Fruit fly (Drosophila melanogaster) whole organism, embryonic: Measurements from ENCODE around the gene CG46467.
A peak's percentile ranks its signal among the peaks of the same experiment; 100 is the strongest.

Experiments
- CG10147 ChIP-seq: fragments of 200-800 bp; sonication (Bioruptor generic); optimal IDR thresholded peaks from 2 replicates; lab custom pipeline; 2019; ENCODE audit warnings: missing biosample characterization, mild to moderate bottlenecking, missing genetic modification characterization, moderate library complexity
- CG10321 ChIP-seq: fragments of 200-800 bp; sonication (Bioruptor generic); IDR thresholded peaks from 2 replicates; pipeline ENCODE4 v1.3.6; 2022; ENCODE audit warnings: missing biosample characterization, missing genetic modification characterization
- CG12071 ChIP-seq: fragments of 200-800 bp; sonication (Bioruptor generic); optimal IDR thresholded peaks from 3 replicates; lab custom pipeline; 2018; ENCODE audit warnings: missing biosample characterization, mild to moderate bottlenecking, missing genetic modification characterization
- CG14014 ChIP-seq: fragments of 200-800 bp; sonication (Bioruptor generic); IDR thresholded peaks from 2 replicates; pipeline ENCODE4 v1.3.6; 2022; ENCODE audit warnings: missing biosample characterization, missing genetic modification characterization
- CG16813 ChIP-seq: fragments of 200-800 bp; sonication (Bioruptor generic); IDR thresholded peaks from 3 replicates; pipeline ENCODE4 v1.3.6; 2022; ENCODE audit warnings: missing biosample characterization, missing genetic modification characterization; ENCODE audit not compliant: partially characterized antibody
- CG18599 ChIP-seq: fragments of 200-800 bp; sonication (Bioruptor generic); optimal IDR thresholded peaks from 3 replicates; lab custom pipeline; 2017; ENCODE audit warnings: missing biosample characterization, missing genetic modification characterization, mild to moderate bottlenecking, moderate library complexity, missing genetic modification reagents
- CG2199 ChIP-seq: fragments of 200-800 bp; sonication (Bioruptor generic); IDR thresholded peaks from 3 replicates; pipeline ENCODE4 v1.3.6; 2022; ENCODE audit warnings: missing biosample characterization, missing genetic modification characterization
- CG3281 ChIP-seq: fragments of 200-800 bp; sonication (Bioruptor generic); optimal IDR thresholded peaks from 3 replicates; lab custom pipeline; 2017; ENCODE audit warnings: missing biosample characterization, mild to moderate bottlenecking, missing genetic modification characterization
- CG34422 ChIP-seq: fragments of 200-800 bp; sonication (Bioruptor generic); IDR thresholded peaks from 3 replicates; pipeline ENCODE4 v1.3.6; 2022; ENCODE audit warnings: missing biosample characterization, missing genetic modification characterization
- CG4282 ChIP-seq: fragments of 200-800 bp; sonication (Bioruptor generic); optimal IDR thresholded peaks from 2 replicates; lab custom pipeline; 2016; ENCODE audit warnings: missing biosample characterization, missing genetic modification characterization
- CG4617 ChIP-seq: fragments of 200-800 bp; sonication (Bioruptor generic); optimal IDR thresholded peaks from 3 replicates; lab custom pipeline; 2016; ENCODE audit warnings: missing biosample characterization, missing genetic modification characterization, borderline replicate concordance
- CG5953 ChIP-seq: fragments of 200-800 bp; sonication (Bioruptor generic); IDR thresholded peaks from 2 replicates; pipeline ENCODE4 v1.3.6; 2022; ENCODE audit warnings: missing biosample characterization, missing genetic modification characterization
- CG7839 ChIP-seq: fragments of 200-800 bp; sonication (Bioruptor generic); optimal IDR thresholded peaks from 3 replicates; lab custom pipeline; 2018; ENCODE audit warnings: missing biosample characterization, mild to moderate bottlenecking, missing genetic modification characterization, moderate library complexity
- CG8478 ChIP-seq: fragments of >200 bp; optimal IDR thresholded peaks from 2 replicates; lab custom pipeline; 2018
- CG9609 ChIP-seq: fragments of 200-800 bp; sonication (Bioruptor generic); optimal IDR thresholded peaks from 3 replicates; lab custom pipeline; 2016; ENCODE audit warnings: missing biosample characterization, missing genetic modification characterization
- CG9727 ChIP-seq: fragments of 200-800 bp; sonication (Bioruptor generic); optimal IDR thresholded peaks from 3 replicates; lab custom pipeline; 2017; ENCODE audit warnings: missing biosample characterization, mild to moderate bottlenecking, missing genetic modification characterization
- CHES-1-like ChIP-seq: fragments of 200-800 bp; sonication (Bioruptor generic); optimal IDR thresholded peaks from 2 replicates; lab custom pipeline; 2016; ENCODE audit warnings: missing biosample characterization, missing genetic modification characterization
- Dbx ChIP-seq: fragments of 200-800 bp; sonication (Bioruptor generic); IDR thresholded peaks from 3 replicates; pipeline ENCODE4 v1.3.6; 2022; ENCODE audit warnings: missing biosample characterization, missing genetic modification characterization
- Deaf1 ChIP-seq: fragments of 200-800 bp; optimal IDR thresholded peaks from 3 replicates; lab custom pipeline; 2019; ENCODE audit warnings: missing biosample characterization, mild to moderate bottlenecking, missing genetic modification characterization, moderate library complexity
- Dek ChIP-seq: fragments of 200-800 bp; sonication (Bioruptor generic); optimal IDR thresholded peaks from 3 replicates; lab custom pipeline; 2019; ENCODE audit warnings: missing biosample characterization, mild to moderate bottlenecking, missing genetic modification characterization, moderate library complexity
- Doc3 ChIP-seq: fragments of 200-800 bp; sonication (Bioruptor generic); IDR thresholded peaks from 3 replicates; pipeline ENCODE4 v1.3.6; 2022; ENCODE audit warnings: missing biosample characterization, missing genetic modification characterization; ENCODE audit not compliant: partially characterized antibody
- Eip74EF ChIP-seq, 2 experiments: fragments of 200-800 bp in 1 of 2; fragments of >200 bp in 1 of 2; sonication (Bioruptor generic) in 1 of 2; optimal IDR thresholded peaks; 2 replicates each; lab custom pipeline; 2017 to 2019; ENCODE audit warnings: missing biosample characterization in 2 of 2, missing genetic modification characterization in 2 of 2, mild to moderate bottlenecking in 1 of 2, moderate library complexity in 1 of 2
- Ets65A ChIP-seq: fragments of 200-800 bp; sonication (Bioruptor generic); peaks from one replicate; lab custom pipeline; 2016; ENCODE audit warnings: missing biosample characterization, missing genetic modification characterization
- GATAe ChIP-seq: fragments of 200-800 bp; sonication (Bioruptor generic); conservative IDR thresholded peaks from 2 replicates; pipeline ENCODE4 v1.3.6; 2022; ENCODE audit warnings: missing biosample characterization, missing genetic modification characterization
- Gsc ChIP-seq: fragments of 200-800 bp; sonication (Bioruptor generic); IDR thresholded peaks from 2 replicates; pipeline ENCODE4 v1.3.6; 2022; ENCODE audit warnings: missing biosample characterization, missing genetic modification characterization
- Hmr ChIP-seq: fragments of 200-800 bp; sonication (Bioruptor generic); optimal IDR thresholded peaks from 3 replicates; lab custom pipeline; 2017; ENCODE audit warnings: mild to moderate bottlenecking, missing biosample characterization, missing genetic modification reagents, missing genetic modification characterization
- MESR4 ChIP-seq: fragments of 200-800 bp; sonication (Bioruptor generic); optimal IDR thresholded peaks from 2 replicates; lab custom pipeline; 2018; ENCODE audit warnings: missing biosample characterization, mild to moderate bottlenecking, missing genetic modification characterization, moderate library complexity
- Med ChIP-seq: fragments of 200-800 bp; sonication (Bioruptor generic); peaks from one replicate; lab custom pipeline; 2016; ENCODE audit warnings: missing biosample characterization, missing genetic modification characterization, mild to moderate bottlenecking, inconsistent platforms, moderate library complexity
- Sry-β ChIP-seq: fragments of 200-800 bp; sonication (Bioruptor generic); optimal IDR thresholded peaks from 2 replicates; lab custom pipeline; 2018; ENCODE audit warnings: missing biosample characterization, mild to moderate bottlenecking, missing genetic modification characterization, moderate library complexity
- Sry-δ ChIP-seq: fragments of 200-800 bp; sonication (Bioruptor generic); optimal IDR thresholded peaks from 2 replicates; lab custom pipeline; 2016; ENCODE audit warnings: missing biosample characterization, missing genetic modification characterization
- Stat92E ChIP-seq, 3 experiments: fragments of >200 bp in 2 of 3; fragments of 200-800 bp in 1 of 3; sonication (Bioruptor generic) in 1 of 3; optimal IDR thresholded peaks; 2 replicates each; lab custom pipeline; 2017 to 2019; ENCODE audit warnings: missing biosample characterization in 3 of 3, missing genetic modification characterization in 3 of 3, mild to moderate bottlenecking in 1 of 3, moderate library complexity in 1 of 3
- TFAM ChIP-seq: fragments of 200-800 bp; sonication (Bioruptor generic); optimal IDR thresholded peaks from 2 replicates; lab custom pipeline; 2017; ENCODE audit warnings: missing biosample characterization, missing genetic modification characterization, inconsistent platforms
- abd-A ChIP-seq: fragments of 200-800 bp; sonication (Bioruptor generic); optimal IDR thresholded peaks from 3 replicates; lab custom pipeline; 2019; ENCODE audit warnings: missing biosample characterization, mild to moderate bottlenecking, missing genetic modification characterization, moderate library complexity
- ato ChIP-seq: fragments of 200-800 bp; sonication (Bioruptor generic); IDR thresholded peaks from 2 replicates; pipeline ENCODE4 v1.3.6; 2022; ENCODE audit warnings: missing biosample characterization, missing genetic modification characterization; ENCODE audit not compliant: partially characterized antibody
- chinmo ChIP-seq: fragments of 200-800 bp; sonication (Bioruptor generic); IDR thresholded peaks from 4 replicates; pipeline ENCODE4 v1.3.6; 2022; ENCODE audit warnings: missing biosample characterization, missing genetic modification characterization; ENCODE audit not compliant: partially characterized antibody
- corto ChIP-seq: fragments of 200-800 bp; sonication (Bioruptor generic); optimal IDR thresholded peaks from 2 replicates; lab custom pipeline; 2016; ENCODE audit warnings: missing biosample characterization, mild to moderate bottlenecking, missing genetic modification characterization, moderate library complexity
- danr ChIP-seq: fragments of 200-800 bp; sonication (Bioruptor generic); IDR thresholded peaks from 2 replicates; pipeline ENCODE4 v1.3.6; 2022; ENCODE audit warnings: missing biosample characterization, missing genetic modification characterization
- eve ChIP-seq, 2 experiments: fragments of >200 bp; optimal IDR thresholded peaks; 2 replicates each; lab custom pipeline; 2017; ENCODE audit warnings: missing biosample characterization in 2 of 2, missing genetic modification characterization in 2 of 2
- exex ChIP-seq: fragments of 200-800 bp; sonication (Bioruptor generic); optimal IDR thresholded peaks from 4 replicates; lab custom pipeline; 2018; ENCODE audit warnings: missing biosample characterization, mild to moderate bottlenecking, missing genetic modification characterization, moderate library complexity
- grn ChIP-seq: fragments of 200-800 bp; sonication (Bioruptor generic); optimal IDR thresholded peaks from 3 replicates; lab custom pipeline; 2017; ENCODE audit warnings: missing biosample characterization, missing genetic modification characterization
- gro ChIP-seq: fragments of 200-800 bp; sonication (Bioruptor generic); optimal IDR thresholded peaks from 2 replicates; lab custom pipeline; 2016; ENCODE audit warnings: missing biosample characterization, missing genetic modification characterization
- lab ChIP-seq: fragments of 200-800 bp; sonication (Bioruptor generic); optimal IDR thresholded peaks from 3 replicates; lab custom pipeline; 2017; ENCODE audit warnings: missing biosample characterization, missing genetic modification characterization, mild to moderate bottlenecking, moderate library complexity, missing genetic modification reagents
- mirr ChIP-seq: fragments of 200-800 bp; sonication (Bioruptor generic); optimal IDR thresholded peaks from 3 replicates; lab custom pipeline; 2018; ENCODE audit warnings: missing biosample characterization, mild to moderate bottlenecking, missing genetic modification characterization
- odd ChIP-seq: fragments of 200-800 bp; sonication (Bioruptor generic); optimal IDR thresholded peaks from 2 replicates; lab custom pipeline; 2017; ENCODE audit warnings: missing biosample characterization, mild to moderate bottlenecking, missing genetic modification characterization
- sd ChIP-seq: fragments of 200-800 bp; sonication (Bioruptor generic); optimal IDR thresholded peaks from 3 replicates; lab custom pipeline; 2018; ENCODE audit warnings: missing biosample characterization, mild to moderate bottlenecking, missing genetic modification characterization, moderate library complexity
- sens ChIP-seq: fragments of 200-800 bp; sonication (Bioruptor generic); peaks from one replicate; lab custom pipeline; 2016; ENCODE audit warnings: missing biosample characterization, missing genetic modification characterization
- sqz ChIP-seq: fragments of 200-800 bp; sonication (Bioruptor generic); optimal IDR thresholded peaks from 3 replicates; lab custom pipeline; 2018; ENCODE audit warnings: missing biosample characterization, mild to moderate bottlenecking, missing genetic modification characterization
- ttk ChIP-seq: fragments of 200-800 bp; sonication (Bioruptor generic); IDR thresholded peaks from 2 replicates; pipeline ENCODE4 v2.1.2; 2022; ENCODE audit warnings: missing biosample characterization, missing genetic modification characterization

CG46467 gene

DNA sequence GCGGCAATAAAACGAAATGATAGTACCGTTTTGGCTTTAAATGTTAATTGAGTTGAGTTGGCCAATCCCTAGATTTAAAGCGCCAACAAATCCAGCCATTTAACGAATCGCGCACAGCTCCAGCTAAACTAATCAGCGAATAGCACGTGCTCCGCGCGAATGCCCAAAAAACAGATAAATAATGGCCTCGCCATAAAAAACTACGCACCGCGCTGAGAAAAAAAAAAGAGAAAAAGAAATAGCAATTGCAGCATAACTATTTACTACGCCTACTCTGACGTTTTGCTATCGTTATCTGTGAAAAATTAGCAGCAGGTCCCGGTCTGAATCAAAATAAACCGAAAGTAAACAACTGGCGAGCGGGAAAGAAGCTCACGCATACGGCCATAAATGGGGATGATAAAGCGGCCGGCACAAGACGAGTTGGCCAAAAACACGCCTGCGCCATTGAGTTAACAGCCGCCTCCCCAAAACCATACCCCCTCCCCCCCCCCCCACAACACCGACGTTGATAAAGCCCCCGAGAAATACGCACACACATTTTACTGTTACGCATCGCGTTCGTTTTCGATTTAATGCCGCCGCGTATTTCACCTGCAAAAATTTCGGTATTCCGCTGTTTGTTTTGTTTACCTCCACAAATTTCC lies 65.0 kb downstream of the CG46467 start (continued):
- TF ChIP-seq CG3281 (GFP tag; lab: Kevin White, UChicago) = peak; percentile 31
- TF ChIP-seq Hmr (GFP tag; lab: Kevin White, UChicago) = peak; percentile 45
- no peak for TF ChIP-seq ttk (GFP tag; lab: Robert Waterston, UW)
- TF ChIP-seq CG4617 = no peak
- TF ChIP-seq Sry-δ (GFP tag; lab: Kevin White, UChicago) = no peak
- no peak for TF ChIP-seq Gsc (GFP tag; lab: Robert Waterston, UW)
- no peak for TF ChIP-seq CG10321 (GFP tag; lab: Robert Waterston, UW)
- TF ChIP-seq Sry-β (GFP tag; lab: Kevin White, UChicago) = no peak
- peak; percentile 46; the same call in 1 of the 3 replicates for TF ChIP-seq Dbx (GFP tag; lab: Robert Waterston, UW)
- no peak for TF ChIP-seq CG9609 (GFP tag; lab: Kevin White, UChicago)
- TF ChIP-seq CG7839 = no peak
- peak; percentile 3 for TF ChIP-seq Med (GFP tag; lab: Kevin White, UChicago)
- TF ChIP-seq CG8478 (lab: Kevin White, UChicago) = no peak
- TF ChIP-seq CG34422 (GFP tag; lab: Robert Waterston, UW) = peak; percentile 32; the same call in 1 of the 3 replicates
- no peak for TF ChIP-seq CG16813 (GFP tag; lab: Robert Waterston, UW)
- no peak for TF ChIP-seq CG14014 (GFP tag; lab: Robert Waterston, UW)
- no peak for TF ChIP-seq CG10147 (GFP tag; lab: Kevin White, UChicago)
- no peak for TF ChIP-seq MESR4 (GFP tag; lab: Kevin White, UChicago)
- no peak for TF ChIP-seq CG9727
- TF ChIP-seq ato (GFP tag; lab: Robert Waterston, UW) = no peak
- TF ChIP-seq mirr (GFP tag; lab: Kevin White, UChicago) = peak; percentile 58
- TF ChIP-seq CG4282 = no peak
- no peak for TF ChIP-seq Dek (tag; lab: Kevin White, UChicago)
- TF ChIP-seq CHES-1-like (GFP tag; lab: Kevin White, UChicago) = no peak
- peak; percentile 42 for TF ChIP-seq gro (GFP tag; lab: Kevin White, UChicago)
- no peak for TF ChIP-seq TFAM (GFP tag; lab: Kevin White, UChicago)

DNA sequence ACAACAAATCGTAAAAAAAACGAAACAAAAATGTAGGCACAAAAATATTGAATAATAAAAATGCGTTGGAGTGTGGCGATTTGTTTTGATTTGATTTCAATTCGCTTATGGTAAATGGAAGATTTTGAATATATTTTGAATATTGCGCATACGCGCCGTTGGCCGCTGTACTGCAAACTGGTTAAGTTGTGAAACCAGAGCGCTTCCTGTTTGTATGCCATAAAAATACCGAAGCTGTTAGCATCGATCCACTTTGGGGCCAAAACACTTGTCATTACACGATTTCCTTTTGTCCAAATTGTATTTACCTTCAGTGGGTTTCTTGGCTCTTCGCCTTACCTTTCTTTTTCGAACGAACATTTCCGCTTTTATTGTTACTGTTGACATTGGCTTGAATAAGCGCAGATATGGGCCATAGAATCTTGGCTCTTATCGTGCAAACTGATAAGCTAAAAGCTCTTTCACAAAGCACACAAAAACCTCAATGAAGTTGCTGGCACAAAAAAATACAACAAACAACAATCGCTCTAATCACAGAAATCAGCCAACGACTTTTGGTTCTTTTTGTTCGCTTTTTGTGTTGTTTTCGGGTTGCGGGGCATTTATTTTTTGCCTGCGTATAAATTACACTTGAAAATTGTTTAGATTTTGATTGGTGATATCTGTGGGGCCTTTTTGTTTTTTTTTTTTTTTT lies 66.2 kb downstream of the CG46467 start:
- TF ChIP-seq sqz (GFP tag; lab: Kevin White, UChicago) (peak; percentile 35), Eip74EF (GFP tag; optimal IDR thresholded peaks at IDR 0.05; lab: Kevin White, UChicago) (peak in 1 of 2 experiments; percentile 74), CG2199 (0 out of 3 replicates have a peak, but pooled peaks have one; percentile 43), GATAe (GFP tag; lab: Robert Waterston, UW) (peak; percentile 68), CG5953 (GFP tag; lab: Robert Waterston, UW) (no peak), lab (GFP tag; lab: Kevin White, UChicago) (peak; percentile 42), CG18599 (GFP tag; lab: Kevin White, UChicago) (peak; percentile 19), exex (tag; lab: Kevin White, UChicago) (peak; percentile 83), odd (GFP tag; lab: Kevin White, UChicago) (no peak), sd (tag; lab: Kevin White, UChicago) (peak; percentile 58), grn (peak; percentile 87), eve (GFP tag; optimal IDR thresholded peaks at IDR 0.05; lab: Kevin White, UChicago) (peak in 1 of 2 experiments; percentile 20), Stat92E (GFP tag; optimal IDR thresholded peaks at IDR 0.05; lab: Kevin White, UChicago) (peak in 1 of 3 experiments; percentile 26), danr (GFP tag; lab: Robert Waterston, UW) (no peak), sens (GFP tag; lab: Kevin White, UChicago) (peak; percentile 42), Ets65A (GFP tag; lab: Kevin White, UChicago) (peak; percentile 5), abd-A (peak; percentile 16), CG12071 (peak; percentile 33), corto (GFP tag; lab: Kevin White, UChicago) (peak; percentile 49), Med (GFP tag; lab: Kevin White, UChicago) (peak; percentile 21), Deaf1 (tag; lab: Kevin White, UChicago) (peak; percentile 3), Doc3 (GFP tag; lab: Robert Waterston, UW) (no peak), chinmo (0 out of 4 replicates have a peak, but pooled peaks have one; percentile 4)
